Fruit fly (Drosophila melanogaster) whole organism, adult: ENCODE results near the gene SK.

ENCODE experiments used
- CG11617 ChIP-seq: fragments of 200-800 bp; sonication (Bioruptor generic); optimal IDR thresholded peaks from 2 replicates; lab custom pipeline; 2017; ENCODE audit warnings: mild to moderate bottlenecking, missing biosample characterization, missing genetic modification reagents, missing genetic modification characterization
- CG12768 ChIP-seq: fragments of 200-800 bp; sonication (Bioruptor generic); optimal IDR thresholded peaks from 2 replicates; lab custom pipeline; 2017; ENCODE audit warnings: missing biosample characterization, missing genetic modification characterization, mild to moderate bottlenecking, moderate library complexity, missing genetic modification reagents
- CG14711 ChIP-seq: fragments of 200-800 bp; sonication (Bioruptor generic); optimal IDR thresholded peaks from 2 replicates; lab custom pipeline; 2018; ENCODE audit warnings: missing biosample characterization, mild to moderate bottlenecking, missing genetic modification characterization, moderate library complexity
- CG1620 ChIP-seq: fragments of 200-800 bp; sonication (Bioruptor generic); optimal IDR thresholded peaks from 2 replicates; lab custom pipeline; 2016; ENCODE audit warnings: missing biosample characterization, missing genetic modification characterization
- CG33017 ChIP-seq: fragments of 200-800 bp; sonication (Bioruptor generic); optimal IDR thresholded peaks from 2 replicates; lab custom pipeline; 2018; ENCODE audit warnings: missing biosample characterization, mild to moderate bottlenecking, missing genetic modification characterization, moderate library complexity
- CG5204 ChIP-seq: fragments of 200-800 bp; sonication (Bioruptor generic); optimal IDR thresholded peaks from 2 replicates; lab custom pipeline; 2016; ENCODE audit warnings: missing biosample characterization, missing genetic modification characterization
- CG7045 ChIP-seq: fragments of 200-800 bp; sonication (Bioruptor generic); optimal IDR thresholded peaks from 2 replicates; lab custom pipeline; 2017; ENCODE audit warnings: missing biosample characterization, mild to moderate bottlenecking, missing genetic modification characterization
- CG7101 ChIP-seq: fragments of 200-800 bp; sonication (Bioruptor generic); optimal IDR thresholded peaks from 2 replicates; lab custom pipeline; 2018; ENCODE audit warnings: missing biosample characterization, mild to moderate bottlenecking, missing genetic modification characterization, moderate library complexity
- Clk ChIP-seq: fragments of 200-800 bp; sonication (Bioruptor generic); optimal IDR thresholded peaks from 2 replicates; lab custom pipeline; 2017; ENCODE audit warnings: missing biosample characterization, missing genetic modification characterization
- Crg-1 ChIP-seq: fragments of 200-800 bp; sonication (Bioruptor generic); optimal IDR thresholded peaks from 2 replicates; lab custom pipeline; 2016; ENCODE audit warnings: missing biosample characterization, missing genetic modification characterization
- Hr96 ChIP-seq: fragments of 200-800 bp; sonication (Bioruptor generic); optimal IDR thresholded peaks from 2 replicates; lab custom pipeline; 2016; ENCODE audit warnings: missing biosample characterization, missing genetic modification characterization
- Mnt ChIP-seq: fragments of 200-800 bp; sonication (Bioruptor generic); optimal IDR thresholded peaks from 2 replicates; lab custom pipeline; 2016; ENCODE audit warnings: missing biosample characterization, mild to moderate bottlenecking, missing genetic modification characterization
- bab1 ChIP-seq: fragments of 200-800 bp; sonication (Bioruptor generic); optimal IDR thresholded peaks from 3 replicates; lab custom pipeline; 2019; ENCODE audit warnings: missing biosample characterization, mild to moderate bottlenecking, missing genetic modification characterization, moderate library complexity
- cic ChIP-seq: fragments of 200-800 bp; sonication (Bioruptor generic); optimal IDR thresholded peaks from 2 replicates; lab custom pipeline; 2017; ENCODE audit warnings: missing biosample characterization, mild to moderate bottlenecking, missing genetic modification characterization, moderate library complexity
- cnc ChIP-seq, 2 experiments: fragments of >200 bp; optimal IDR thresholded peaks; 2 replicates each; lab custom pipeline; 2017
- kay ChIP-seq: fragments of 200-800 bp; sonication (Bioruptor generic); peaks from one replicate; lab custom pipeline; 2016; ENCODE audit warnings: missing biosample characterization, missing genetic modification characterization, borderline replicate concordance
- ovo ChIP-seq: fragments of 200-800 bp; sonication (Bioruptor generic); optimal IDR thresholded peaks from 2 replicates; lab custom pipeline; 2016; ENCODE audit warnings: missing biosample characterization, missing genetic modification characterization
- pad ChIP-seq: fragments of 200-800 bp; sonication (Bioruptor generic); optimal IDR thresholded peaks from 3 replicates; lab custom pipeline; 2017; ENCODE audit warnings: missing biosample characterization, missing genetic modification characterization, mild to moderate bottlenecking, moderate library complexity, missing genetic modification reagents
- tj ChIP-seq: fragments of 200-800 bp; sonication (Bioruptor generic); optimal IDR thresholded peaks from 3 replicates; lab custom pipeline; 2017; ENCODE audit warnings: missing biosample characterization, mild to moderate bottlenecking, missing genetic modification characterization, moderate library complexity
- toe ChIP-seq: fragments of 200-800 bp; sonication (Bioruptor generic); optimal IDR thresholded peaks from 2 replicates; lab custom pipeline; 2016; ENCODE audit warnings: missing biosample characterization, missing genetic modification characterization

Gene SK

DNA sequence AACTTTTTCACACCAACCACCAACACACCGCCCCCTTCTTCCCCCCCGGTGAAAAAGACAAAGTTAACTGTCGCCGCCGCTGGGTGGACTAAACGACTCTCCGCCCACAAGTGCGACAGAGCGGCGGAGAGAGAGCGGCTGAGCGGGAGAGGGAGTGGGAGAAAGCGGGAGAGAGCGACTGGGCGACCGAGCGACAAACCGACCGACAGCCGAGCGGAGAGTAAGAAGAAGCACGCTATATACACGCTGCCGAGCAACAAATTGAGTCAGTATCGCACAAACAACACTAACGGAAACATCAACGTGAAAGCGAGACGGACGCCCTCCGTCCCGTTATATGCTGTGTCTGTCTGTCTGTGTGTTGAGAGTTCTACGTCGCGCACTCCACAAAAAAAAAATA lies at the start of gene SK:
Gene SK (plus strand): TSS at position 267 of the 400 bp plus-strand sequence.
- TF ChIP-seq Mnt (GFP tag; lab: Kevin White, UChicago) (no peak), CG1620 (no peak), cic (GFP tag; lab: Kevin White, UChicago) (no peak), Hr96 (GFP tag; lab: Kevin White, UChicago) (no peak), tj (no peak), CG5204 (GFP tag; lab: Kevin White, UChicago) (no peak), ovo (no peak), CG7045 (no peak), kay (GFP tag; lab: Kevin White, UChicago) (no peak), CG14711 (no peak), CG12768 (no peak), Crg-1 (GFP tag; lab: Kevin White, UChicago) (no peak), cnc (optimal IDR thresholded peaks at IDR 0.05; lab: Kevin White, UChicago) (no peak), CG33017 (tag; lab: Kevin White, UChicago) (no peak), Clk (GFP tag; lab: Kevin White, UChicago) (no peak), bab1 (GFP tag; lab: Kevin White, UChicago) (no peak), toe (no peak), CG11617 (no peak), CG7101 (no peak)

DNA sequence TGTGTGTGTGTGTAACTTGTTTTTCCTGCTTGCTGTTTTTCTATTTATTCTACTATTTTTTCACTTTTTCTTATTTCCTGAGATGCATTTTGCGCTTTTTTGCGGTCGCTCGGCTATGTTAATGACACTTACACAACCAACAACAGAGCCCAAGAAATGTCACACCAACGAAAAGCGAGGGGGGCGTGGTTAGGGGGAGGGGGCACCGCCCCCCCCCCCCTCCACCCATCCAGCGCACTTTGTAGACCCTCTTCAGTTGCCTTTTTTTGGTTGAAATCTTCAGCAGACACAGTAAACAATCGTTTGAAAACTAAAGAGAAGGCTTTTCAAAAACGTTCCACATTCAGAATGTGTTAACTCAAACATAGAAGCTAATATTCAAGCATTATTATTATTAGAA lies 46.9 kb upstream of the SK start:
- no peak for TF ChIP-seq cic (GFP tag; lab: Kevin White, UChicago)
- TF ChIP-seq CG7101: no peak
- no peak for TF ChIP-seq CG33017 (tag; lab: Kevin White, UChicago)

DNA sequence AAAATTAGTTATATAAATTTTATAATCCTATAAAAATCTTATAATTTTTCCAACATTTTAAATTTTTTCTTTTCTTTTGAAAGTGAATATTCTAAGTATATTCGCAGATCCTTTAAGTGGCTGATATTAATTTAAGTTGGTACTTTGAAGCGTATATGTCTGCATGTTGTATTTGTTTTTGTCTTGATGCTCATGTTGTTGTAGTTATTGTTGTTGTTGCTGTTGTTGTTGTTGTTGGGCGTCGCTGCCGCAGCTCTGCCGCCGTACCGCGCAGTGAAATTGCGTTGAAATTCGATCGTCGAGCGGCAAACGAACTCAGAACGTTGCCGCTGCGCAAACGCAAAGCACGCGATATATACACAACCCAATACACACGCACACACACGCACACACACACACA lies 44.3 kb upstream of the SK start, which contains the start of gene CG42749:
Gene CG42749 (plus strand): TSS at position 301 of the 400 bp plus-strand sequence.
- no peak for TF ChIP-seq tj
- TF ChIP-seq Crg-1 (GFP tag; lab: Kevin White, UChicago): no peak
- TF ChIP-seq Hr96 (GFP tag; lab: Kevin White, UChicago): no peak
- TF ChIP-seq Mnt (GFP tag; lab: Kevin White, UChicago): no peak
- TF ChIP-seq CG33017 (tag; lab: Kevin White, UChicago): no peak
- no peak for TF ChIP-seq ovo
- TF ChIP-seq Clk (GFP tag; lab: Kevin White, UChicago): no peak
- TF ChIP-seq CG1620: no peak
- no peak for TF ChIP-seq cnc (optimal IDR thresholded peaks at IDR 0.05; lab: Kevin White, UChicago)
- no peak for TF ChIP-seq CG7045
- TF ChIP-seq CG11617: no peak
- TF ChIP-seq pad (GFP tag; lab: Kevin White, UChicago): no peak

DNA sequence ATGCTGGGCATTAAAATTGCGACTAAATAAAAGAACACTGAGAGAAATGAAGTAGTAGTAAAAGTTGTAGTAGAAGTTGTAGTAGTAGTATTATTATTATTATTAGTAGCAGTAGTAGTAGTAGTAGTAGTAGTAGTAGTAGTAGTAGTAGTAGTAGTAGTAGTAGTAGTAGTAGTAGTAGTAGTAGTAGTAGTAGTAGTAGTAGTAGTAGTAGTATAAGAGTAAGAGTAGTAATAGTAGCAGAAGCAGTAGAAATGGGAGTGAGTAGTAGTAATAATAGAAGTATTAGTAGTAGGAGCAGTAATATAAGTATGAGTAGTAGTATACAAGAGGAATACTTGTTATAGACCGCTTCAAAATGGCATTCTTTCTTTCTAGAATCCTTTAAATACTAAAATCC lies 40.1 kb upstream of the SK start:
- no peak for TF ChIP-seq toe
- TF ChIP-seq CG33017 (tag; lab: Kevin White, UChicago): no peak
- no peak for TF ChIP-seq CG1620
- TF ChIP-seq tj: no peak
- no peak for TF ChIP-seq cnc (optimal IDR thresholded peaks at IDR 0.05; lab: Kevin White, UChicago)
- TF ChIP-seq Hr96 (GFP tag; lab: Kevin White, UChicago): no peak

DNA sequence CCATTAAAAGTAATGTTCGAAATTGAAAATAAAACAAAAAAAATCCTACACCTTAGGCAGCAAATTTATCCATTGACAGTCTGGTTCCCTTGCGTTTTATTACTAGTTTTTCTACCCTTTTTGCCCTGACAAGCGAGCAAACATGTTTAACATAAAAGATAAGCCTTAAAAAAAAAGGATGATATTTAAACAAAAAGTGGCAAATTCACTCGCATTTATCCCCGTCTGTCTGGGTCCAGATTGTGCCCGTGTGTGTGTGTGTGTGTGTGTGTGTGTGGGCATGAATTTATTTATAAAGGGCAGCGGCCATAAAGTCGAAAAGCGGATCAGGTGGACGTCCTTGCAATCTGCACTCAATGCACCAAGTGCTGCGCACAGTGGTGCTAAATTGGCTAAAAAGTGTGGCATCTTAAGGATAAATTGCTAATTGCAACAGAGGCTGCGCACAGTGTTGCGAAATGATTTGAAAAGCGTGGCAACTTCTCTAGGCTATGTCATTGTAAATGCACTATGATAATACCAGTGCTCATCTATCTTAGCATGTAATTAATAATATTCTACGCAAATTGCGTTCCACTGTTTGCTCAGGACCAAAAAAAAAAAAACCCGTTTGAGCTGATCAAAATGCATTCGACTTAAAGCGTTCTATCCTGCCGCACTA lies 39.3 kb upstream of the SK start:
- no peak for TF ChIP-seq CG12768
- TF ChIP-seq CG33017 (tag; lab: Kevin White, UChicago): no peak
- TF ChIP-seq bab1 (GFP tag; lab: Kevin White, UChicago): no peak
- no peak for TF ChIP-seq toe
- no peak for TF ChIP-seq Mnt (GFP tag; lab: Kevin White, UChicago)
- no peak for TF ChIP-seq CG7101
- TF ChIP-seq kay (GFP tag; lab: Kevin White, UChicago): no peak
- no peak for TF ChIP-seq Hr96 (GFP tag; lab: Kevin White, UChicago)
- no peak for TF ChIP-seq Crg-1 (GFP tag; lab: Kevin White, UChicago)
- no peak for TF ChIP-seq CG7045
- no peak for TF ChIP-seq pad (GFP tag; lab: Kevin White, UChicago)
- TF ChIP-seq CG5204 (GFP tag; lab: Kevin White, UChicago): no peak
- TF ChIP-seq tj: no peak
- TF ChIP-seq cnc (optimal IDR thresholded peaks at IDR 0.05; lab: Kevin White, UChicago): no peak

DNA sequence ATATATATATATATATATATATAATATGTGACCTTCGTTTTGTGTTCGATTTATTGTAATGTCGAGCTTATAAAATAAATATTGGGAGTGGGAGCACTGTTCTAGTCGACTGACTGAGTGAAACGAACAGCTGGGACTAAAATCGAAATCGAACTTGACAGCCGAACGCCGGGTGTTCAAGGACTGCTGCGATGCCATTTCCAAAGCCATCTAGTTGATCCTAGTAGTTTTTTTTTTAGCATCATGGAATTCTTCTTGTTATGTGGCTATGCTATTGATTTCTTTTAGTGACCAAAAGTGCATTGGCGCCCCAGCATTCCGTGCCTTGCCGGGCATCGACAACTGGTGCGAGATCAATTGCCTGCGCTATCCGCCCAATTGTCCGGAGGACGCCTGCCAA lies 34.4 kb upstream of the SK start, which contains the start of gene CG3323:
Gene CG3323 (minus strand): TSS at position 101 of the 400 bp plus-strand sequence.
- TF ChIP-seq Clk (GFP tag; lab: Kevin White, UChicago) (no peak), CG7045 (no peak), Hr96 (GFP tag; lab: Kevin White, UChicago) (no peak), toe (no peak), pad (GFP tag; lab: Kevin White, UChicago) (no peak), Crg-1 (GFP tag; lab: Kevin White, UChicago) (no peak), cic (GFP tag; lab: Kevin White, UChicago) (no peak), CG12768 (no peak), CG1620 (no peak), ovo (no peak), CG14711 (no peak), CG11617 (no peak), Mnt (GFP tag; lab: Kevin White, UChicago) (no peak), CG33017 (tag; lab: Kevin White, UChicago) (no peak)

DNA sequence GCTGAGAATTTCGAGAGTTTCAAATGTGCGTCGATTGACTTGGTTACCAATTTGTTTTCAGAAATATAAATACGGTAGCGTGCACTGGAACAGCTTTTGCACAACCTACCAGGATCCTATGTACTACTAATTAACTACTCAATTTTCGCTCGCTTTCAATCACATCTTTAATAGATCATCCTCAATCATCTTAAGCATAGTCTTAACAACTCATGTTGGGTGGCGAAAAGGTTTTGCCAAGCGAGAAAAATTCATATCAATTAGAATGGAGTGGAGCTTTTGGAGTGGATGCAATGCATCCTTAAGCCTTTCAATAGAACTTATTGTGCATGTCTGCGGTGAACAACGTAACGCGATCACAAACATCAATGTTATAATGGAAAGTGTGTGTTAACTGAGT lies 32.7 kb upstream of the SK start, which contains the start of gene CG17764:
Gene CG17764 (minus strand): TSS at position 101 of the 400 bp plus-strand sequence.
- TF ChIP-seq toe (no peak), kay (GFP tag; lab: Kevin White, UChicago) (no peak), CG1620 (no peak), Hr96 (GFP tag; lab: Kevin White, UChicago) (no peak), CG14711 (no peak), ovo (no peak), CG33017 (tag; lab: Kevin White, UChicago) (no peak), cic (GFP tag; lab: Kevin White, UChicago) (no peak), CG7045 (no peak), CG7101 (no peak), CG12768 (no peak), pad (GFP tag; lab: Kevin White, UChicago) (no peak), Crg-1 (GFP tag; lab: Kevin White, UChicago) (no peak), Clk (GFP tag; lab: Kevin White, UChicago) (no peak), tj (no peak), bab1 (GFP tag; lab: Kevin White, UChicago) (no peak), cnc (optimal IDR thresholded peaks at IDR 0.05; lab: Kevin White, UChicago) (no peak)
